Worm (Caenorhabditis elegans): ENCODE results near the gene ulp-2.

DNA sequence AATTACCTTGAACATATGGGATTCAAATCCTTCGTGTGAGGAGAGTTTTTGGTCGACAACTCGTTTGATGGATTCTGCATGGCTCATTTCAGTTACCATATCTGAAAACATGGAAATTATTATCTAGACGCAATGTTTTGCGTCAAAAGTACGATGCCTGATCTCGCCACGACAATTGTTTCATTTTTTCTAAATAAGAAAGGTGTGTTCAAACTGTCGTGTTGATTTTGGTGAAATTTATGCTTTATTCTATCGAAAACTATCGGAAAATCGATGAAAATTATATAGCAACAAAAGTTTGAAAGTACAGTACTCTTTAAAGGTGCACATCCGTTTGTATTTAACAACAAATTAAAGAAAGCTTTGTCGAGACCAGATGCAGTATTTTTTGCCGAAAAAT lies 18.6 kb downstream of the ulp-2 start, which contains the start of gene cblc-1:
- TF ChIP-seq unc-130 (GFP tag; optimal IDR thresholded peaks at IDR 0.05) (no peak), ama-1 (optimal IDR thresholded peaks at IDR 0.05) (no peak), ama-1 (GFP tag; optimal IDR thresholded peaks at IDR 0.05) (no peak), repo-1 (tag; optimal IDR thresholded peaks at IDR 0.05) (no peak), pbrm-1 (GFP tag; IDR thresholded peaks at IDR 0.05) (no peak), xnd-1 (tag; optimal IDR thresholded peaks at IDR 0.05) (no peak), Y56A3A.18 (GFP tag; IDR thresholded peaks at IDR 0.05) (no peak), zim-3 (tag; optimal IDR thresholded peaks at IDR 0.05) (no peak), K12H6.12 (tag; optimal IDR thresholded peaks at IDR 0.05) (no peak), dpff-1 (tag; optimal IDR thresholded peaks at IDR 0.05) (no peak), nfyb-1 (GFP tag; IDR thresholded peaks at IDR 0.05) (no peak), somi-1 (GFP tag; optimal IDR thresholded peaks at IDR 0.05) (no peak), bed-2 (GFP tag; IDR thresholded peaks at IDR 0.05) (no peak)
